Fruit fly (Drosophila melanogaster): Measurements from ENCODE around the gene mthl11.
A peak's percentile ranks its signal among the peaks of the same experiment; 100 is the strongest.

mthl11 gene

dm6 chr3R:10388128-10389026 is 12.5 kb upstream of the mthl11 start, which contains the start of gene cwo:
Gene cwo (plus strand): TSS chr3R:10388258.
- TF ChIP-seq esn (GFP tag; optimal IDR thresholded peaks at IDR 0.05) (peak; percentile 1), Sox14 (GFP tag; optimal IDR thresholded peaks at IDR 0.05) (no peak), Smox (GFP tag; optimal IDR thresholded peaks at IDR 0.05) (peak; percentile 14), CG3032 (tag; optimal IDR thresholded peaks at IDR 0.05) (no peak), Sox15 (GFP tag; optimal IDR thresholded peaks at IDR 0.05) (no peak), CG16779 (tag; optimal IDR thresholded peaks at IDR 0.05) (peak; percentile 17), Lpt (GFP tag; optimal IDR thresholded peaks at IDR 0.05) (peak; percentile 23), fd59A (GFP tag; optimal IDR thresholded peaks at IDR 0.05) (no peak), dac (GFP tag; optimal IDR thresholded peaks at IDR 0.05) (no peak), ss (GFP tag; optimal IDR thresholded peaks at IDR 0.05) (peak; percentile 16 to 40), CG6276 (GFP tag; optimal IDR thresholded peaks at IDR 0.05) (peak; percentile 29), CG10631 (GFP tag; optimal IDR thresholded peaks at IDR 0.05) (peak; percentile 25), Eip93F (GFP tag; optimal IDR thresholded peaks at IDR 0.05) (peak; percentile 43), CG6792 (GFP tag; optimal IDR thresholded peaks at IDR 0.05) (no peak), CG7368 (GFP tag; optimal IDR thresholded peaks at IDR 0.05) (no peak), Met (GFP tag; optimal IDR thresholded peaks at IDR 0.05) (no peak), CG3919 (GFP tag; optimal IDR thresholded peaks at IDR 0.05) (peak; percentile 30), fd85E (GFP tag; optimal IDR thresholded peaks at IDR 0.05) (no peak), dsx (GFP tag; optimal IDR thresholded peaks at IDR 0.05; ENCODE audit: poor library complexity, severe bottlenecking) (peak; percentile 40), lz (GFP tag; optimal IDR thresholded peaks at IDR 0.05) (no peak), fkh (GFP tag; optimal IDR thresholded peaks at IDR 0.05) (peak; percentile 92), salr (GFP tag; optimal IDR thresholded peaks at IDR 0.05) (peak in 1 of 2 experiments; percentile 14), Eip78C (GFP tag) (peak; percentile 76), achi (GFP tag; optimal IDR thresholded peaks at IDR 0.05) (no peak), vri (GFP tag; optimal IDR thresholded peaks at IDR 0.05) (peak; percentile 65), svp (GFP tag) (peak; percentile 77), CG1621 (tag; optimal IDR thresholded peaks at IDR 0.05) (peak; percentile 6), CG9139 (GFP tag; optimal IDR thresholded peaks at IDR 0.05) (no peak)

- TF ChIP-seq CG1621 (tag; optimal IDR thresholded peaks at IDR 0.05) (peak; percentile 57), CG31627 (GFP tag; optimal IDR thresholded peaks at IDR 0.05) (peak; percentile 25), CG6276 (GFP tag; optimal IDR thresholded peaks at IDR 0.05) (no peak), vri (GFP tag; optimal IDR thresholded peaks at IDR 0.05) (peak; percentile 13), lz (GFP tag; optimal IDR thresholded peaks at IDR 0.05) (no peak), Eip93F (GFP tag; optimal IDR thresholded peaks at IDR 0.05) (no peak), esn (GFP tag; optimal IDR thresholded peaks at IDR 0.05) (no peak), pdm3 (GFP tag; optimal IDR thresholded peaks at IDR 0.05) (peak; percentile 14), CG11902 (GFP tag; optimal IDR thresholded peaks at IDR 0.05) (peak; percentile 80), svp (GFP tag) (peak; percentile 73), CG3032 (tag; optimal IDR thresholded peaks at IDR 0.05) (no peak)
Observed at dm6 chr3R:10389027-10389465, 11.8 kb upstream of the mthl11 start.

- peak; percentile 19 for TF ChIP-seq CG6808 (GFP tag; optimal IDR thresholded peaks at IDR 0.05)
- no peak for TF ChIP-seq CG6854 (GFP tag; optimal IDR thresholded peaks at IDR 0.05)
- peak; percentile 46 for TF ChIP-seq CG1621 (tag; optimal IDR thresholded peaks at IDR 0.05)
- TF ChIP-seq ss (GFP tag; optimal IDR thresholded peaks at IDR 0.05): no peak
- TF ChIP-seq CG3919 (GFP tag; optimal IDR thresholded peaks at IDR 0.05): no peak
- no peak for TF ChIP-seq eg (GFP tag; IDR thresholded peaks at IDR 0.05)
- TF ChIP-seq CG6276 (GFP tag; optimal IDR thresholded peaks at IDR 0.05): peak; percentile 57
- TF ChIP-seq CG7368 (GFP tag; optimal IDR thresholded peaks at IDR 0.05): no peak
- TF ChIP-seq CG6163 (GFP tag; IDR thresholded peaks at IDR 0.05): no peak
- no peak for TF ChIP-seq esn (GFP tag; optimal IDR thresholded peaks at IDR 0.05)
- TF ChIP-seq topi (GFP tag; optimal IDR thresholded peaks at IDR 0.05): no peak
- TF ChIP-seq fd59A (GFP tag; optimal IDR thresholded peaks at IDR 0.05): no peak
- TF ChIP-seq Eip78C (GFP tag): peak; percentile 31
- no peak for TF ChIP-seq CG8632 (GFP tag; optimal IDR thresholded peaks at IDR 0.05)
- no peak for TF ChIP-seq fkh (GFP tag; optimal IDR thresholded peaks at IDR 0.05)
- no peak for TF ChIP-seq CG10631 (GFP tag; optimal IDR thresholded peaks at IDR 0.05)
- TF ChIP-seq CG15336 (GFP tag; IDR thresholded peaks at IDR 0.05): 0 out of 2 replicates have a peak, but pooled peaks have one; percentile 13
- TF ChIP-seq CG16779 (tag; optimal IDR thresholded peaks at IDR 0.05): no peak
- no peak for TF ChIP-seq Blimp-1 (GFP tag; optimal IDR thresholded peaks at IDR 0.05)
- TF ChIP-seq Gug (GFP tag; IDR thresholded peaks at IDR 0.05): no peak
- TF ChIP-seq lz (GFP tag; optimal IDR thresholded peaks at IDR 0.05): no peak
- no peak for TF ChIP-seq dac (GFP tag; optimal IDR thresholded peaks at IDR 0.05)
Observed at dm6 chr3R:10389877-10390468, 10.9 kb upstream of the mthl11 start.

Data from whole organism, prepupa.